Fruit fly (Drosophila melanogaster) whole organism, embryonic: ENCODE measurements around the gene elgi.

Experiments used
- Ada2b ChIP-seq: fragments of 200-800 bp; sonication (Bioruptor generic); IDR thresholded peaks from 2 replicates; pipeline ENCODE4 v1.3.6; 2022; ENCODE audit warnings: missing biosample characterization, missing genetic modification characterization
- Awh ChIP-seq: fragments of 200-800 bp; sonication (Bioruptor generic); IDR thresholded peaks from 2 replicates; pipeline ENCODE4, ENCODE4 v1.3.6; 2022; ENCODE audit warnings: missing biosample characterization, missing genetic modification characterization
- Blimp-1 ChIP-seq: fragments of 200-800 bp; sonication (Bioruptor generic); optimal IDR thresholded peaks from 3 replicates; lab custom pipeline; 2018; ENCODE audit warnings: missing biosample characterization, missing genetic modification characterization, mild to moderate bottlenecking, moderate library complexity, missing genetic modification reagents
- CG1024 ChIP-seq: fragments of 200-800 bp; sonication (Bioruptor generic); IDR thresholded peaks from 2 replicates; pipeline ENCODE4 v1.3.6; 2022; ENCODE audit warnings: missing biosample characterization, missing genetic modification characterization
- CG11398 ChIP-seq: fragments of 200-800 bp; sonication (Bioruptor generic); optimal IDR thresholded peaks from 2 replicates; lab custom pipeline; 2016; ENCODE audit warnings: missing biosample characterization, missing genetic modification characterization
- CG12236 ChIP-seq: fragments of 200-800 bp; sonication (Bioruptor generic); optimal IDR thresholded peaks from 2 replicates; lab custom pipeline; 2016; ENCODE audit warnings: missing biosample characterization, missing genetic modification characterization
- CG12769 ChIP-seq: fragments of 200-800 bp; sonication (Bioruptor generic); optimal IDR thresholded peaks from 2 replicates; lab custom pipeline; 2019; ENCODE audit warnings: missing biosample characterization, mild to moderate bottlenecking, missing genetic modification characterization, moderate library complexity
- CG13287 ChIP-seq: fragments of 200-800 bp; sonication (Bioruptor generic); IDR thresholded peaks from 2 replicates; pipeline ENCODE4 v1.3.6; 2022; ENCODE audit warnings: missing biosample characterization, missing genetic modification characterization; ENCODE audit not compliant: partially characterized antibody
- CG15269 ChIP-seq: fragments of 200-800 bp; sonication (Bioruptor generic); optimal IDR thresholded peaks from 2 replicates; lab custom pipeline; 2018; ENCODE audit warnings: missing biosample characterization, mild to moderate bottlenecking, missing genetic modification characterization, moderate library complexity
- CG17359 ChIP-seq: fragments of 200-800 bp; sonication (Bioruptor generic); optimal IDR thresholded peaks from 3 replicates; lab custom pipeline; 2018; ENCODE audit warnings: missing biosample characterization, mild to moderate bottlenecking, missing genetic modification characterization, moderate library complexity
- CG17361 ChIP-seq: fragments of 200-800 bp; sonication (Bioruptor generic); IDR thresholded peaks from 3 replicates; pipeline ENCODE4 v1.3.6; 2022; ENCODE audit warnings: missing biosample characterization, missing genetic modification characterization
- CG17568 ChIP-seq: fragments of 200-800 bp; sonication (Bioruptor generic); optimal IDR thresholded peaks from 2 replicates; lab custom pipeline; 2018; ENCODE audit warnings: missing biosample characterization, mild to moderate bottlenecking, missing genetic modification characterization, moderate library complexity
- CG1792 ChIP-seq: fragments of 200-800 bp; sonication (Bioruptor generic); optimal IDR thresholded peaks from 2 replicates; lab custom pipeline; 2016; ENCODE audit warnings: missing biosample characterization, missing genetic modification characterization
- CG18476 ChIP-seq: fragments of 200-800 bp; sonication (Bioruptor generic); optimal IDR thresholded peaks from 2 replicates; lab custom pipeline; 2016; ENCODE audit warnings: missing biosample characterization, mild to moderate bottlenecking, missing genetic modification characterization
- CG18599 ChIP-seq: fragments of 200-800 bp; sonication (Bioruptor generic); optimal IDR thresholded peaks from 3 replicates; lab custom pipeline; 2017; ENCODE audit warnings: missing biosample characterization, missing genetic modification characterization, mild to moderate bottlenecking, moderate library complexity, missing genetic modification reagents
- CG18764 ChIP-seq: fragments of 200-800 bp; sonication (Bioruptor generic); optimal IDR thresholded peaks from 3 replicates; lab custom pipeline; 2016; ENCODE audit warnings: missing biosample characterization, missing genetic modification characterization
- CG2678 ChIP-seq: fragments of 200-800 bp; sonication (Bioruptor generic); optimal IDR thresholded peaks from 3 replicates; lab custom pipeline; 2019; ENCODE audit warnings: missing biosample characterization, mild to moderate bottlenecking, missing genetic modification characterization, moderate library complexity
- CG33213 ChIP-seq: fragments of 200-800 bp; sonication (Bioruptor generic); optimal IDR thresholded peaks from 3 replicates; lab custom pipeline; 2016; ENCODE audit warnings: missing biosample characterization, missing genetic modification characterization
- CG4820 ChIP-seq: fragments of 200-800 bp; sonication (Bioruptor generic); optimal IDR thresholded peaks from 3 replicates; lab custom pipeline; 2016; ENCODE audit warnings: missing biosample characterization, missing genetic modification characterization
- CG6254 ChIP-seq: fragments of 200-800 bp; sonication (Bioruptor generic); optimal IDR thresholded peaks from 3 replicates; lab custom pipeline; 2017; ENCODE audit warnings: mild to moderate bottlenecking, missing biosample characterization, missing genetic modification reagents, missing genetic modification characterization
- D ChIP-seq, 2 experiments: fragments of 200-800 bp in 1 of 2; fragments of >200 bp in 1 of 2; sonication (Bioruptor generic) in 1 of 2; optimal IDR thresholded peaks; 2 replicates in 1 of 2; 3 replicates in 1 of 2; lab custom pipeline; 2017; ENCODE audit warnings: mild to moderate bottlenecking in 1 of 2, missing biosample characterization in 1 of 2, missing genetic modification characterization in 1 of 2, missing genetic modification reagents in 1 of 2
- Doc2 ChIP-seq: fragments of 200-800 bp; sonication (Bioruptor generic); IDR thresholded peaks from 2 replicates; pipeline ENCODE4 v1.3.6; 2022; ENCODE audit warnings: missing biosample characterization, missing genetic modification characterization
- HHEX ChIP-seq: fragments of 200-800 bp; sonication (Bioruptor generic); optimal IDR thresholded peaks from 3 replicates; lab custom pipeline; 2017; ENCODE audit warnings: missing biosample characterization, mild to moderate bottlenecking, missing genetic modification characterization, missing genetic modification reagents
- HLH3B ChIP-seq: fragments of 200-800 bp; sonication (Bioruptor generic); IDR thresholded peaks from 2 replicates; pipeline ENCODE4 v1.3.6; 2022; ENCODE audit warnings: missing biosample characterization, missing genetic modification characterization
- HLH54F ChIP-seq: fragments of 200-800 bp; sonication (Bioruptor generic); optimal IDR thresholded peaks from 3 replicates; lab custom pipeline; 2016; ENCODE audit warnings: missing biosample characterization, missing genetic modification characterization
- Mrtf ChIP-seq: fragments of 200-800 bp; sonication (Bioruptor generic); IDR thresholded peaks from 3 replicates; pipeline ENCODE4 v1.3.6; 2022; ENCODE audit warnings: missing biosample characterization, missing genetic modification characterization
- Optix ChIP-seq: fragments of 200-800 bp; sonication (Bioruptor generic); IDR thresholded peaks from 3 replicates; pipeline ENCODE4 v1.3.6; 2022; ENCODE audit warnings: missing biosample characterization, missing genetic modification characterization
- PHDP ChIP-seq: fragments of 200-800 bp; sonication (Bioruptor generic); optimal IDR thresholded peaks from 3 replicates; lab custom pipeline; 2018; ENCODE audit warnings: missing biosample characterization, mild to moderate bottlenecking, missing genetic modification characterization, moderate library complexity
- Spps ChIP-seq: fragments of 200-800 bp; sonication (Bioruptor generic); optimal IDR thresholded peaks from 2 replicates; lab custom pipeline; 2018; ENCODE audit warnings: missing biosample characterization, mild to moderate bottlenecking, missing genetic modification characterization
- ap ChIP-seq: fragments of 200-800 bp; sonication (Bioruptor generic); IDR thresholded peaks from 2 replicates; pipeline ENCODE4 v1.3.6; 2022; ENCODE audit warnings: missing biosample characterization, missing genetic modification characterization
- ash1 ChIP-seq: fragments of 200-800 bp; sonication (Bioruptor generic); optimal IDR thresholded peaks from 2 replicates; lab custom pipeline; 2018; ENCODE audit warnings: missing biosample characterization, mild to moderate bottlenecking, missing genetic modification characterization
- bcd ChIP-seq: fragments of 200-800 bp; sonication (Bioruptor generic); optimal IDR thresholded peaks from 2 replicates; lab custom pipeline; 2017; ENCODE audit warnings: missing biosample characterization, mild to moderate bottlenecking, missing genetic modification characterization
- chn ChIP-seq: fragments of 200-800 bp; sonication (Bioruptor generic); optimal IDR thresholded peaks from 2 replicates; lab custom pipeline; 2016; ENCODE audit warnings: missing biosample characterization, missing genetic modification characterization
- ci ChIP-seq: fragments of 200-800 bp; sonication (Bioruptor generic); IDR thresholded peaks from 3 replicates; pipeline ENCODE4 v1.3.6; 2022; ENCODE audit warnings: missing biosample characterization, missing genetic modification characterization
- eyg ChIP-seq: fragments of 200-800 bp; sonication (Bioruptor generic); optimal IDR thresholded peaks from 3 replicates; lab custom pipeline; 2016; ENCODE audit warnings: missing biosample characterization, missing genetic modification characterization
- gem ChIP-seq: fragments of 200-800 bp; sonication (Bioruptor generic); optimal IDR thresholded peaks from 2 replicates; lab custom pipeline; 2019; ENCODE audit warnings: missing biosample characterization, mild to moderate bottlenecking, missing genetic modification characterization, moderate library complexity
- kni ChIP-seq: fragments of 200-800 bp; sonication (Bioruptor generic); optimal IDR thresholded peaks from 3 replicates; lab custom pipeline; 2017; ENCODE audit warnings: mild to moderate bottlenecking, missing biosample characterization, missing genetic modification reagents, missing genetic modification characterization
- nerfin-2 ChIP-seq: fragments of 200-800 bp; sonication (Bioruptor generic); IDR thresholded peaks from 2 replicates; pipeline ENCODE4 v1.3.6; 2022; ENCODE audit warnings: missing biosample characterization, missing genetic modification characterization; ENCODE audit not compliant: partially characterized antibody
- otp ChIP-seq: fragments of 200-800 bp; sonication (Bioruptor generic); IDR thresholded peaks from 3 replicates; pipeline ENCODE4, ENCODE4 v1.3.6; 2022; ENCODE audit warnings: missing biosample characterization, missing genetic modification characterization
- pan ChIP-seq, 4 experiments: fragments of >200 bp in 3 of 4; fragments of 200-800 bp in 1 of 4; sonication (Bioruptor generic) in 1 of 4; optimal IDR thresholded peaks in 3 of 4; IDR thresholded peaks in 1 of 4; 2 replicates each; pipeline versions ENCODE4 v1.3.6 to Lab custom; 2017 to 2022; ENCODE audit warnings: missing biosample characterization in 2 of 4, missing genetic modification characterization in 2 of 4, mixed read lengths in 1 of 4
- row ChIP-seq: fragments of 200-800 bp; sonication (Bioruptor generic); IDR thresholded peaks from 3 replicates; pipeline ENCODE4 v1.3.6; 2022; ENCODE audit warnings: missing biosample characterization, missing genetic modification characterization
- sc ChIP-seq, 3 experiments: fragments of >200 bp in 2 of 3; fragments of 200-800 bp in 1 of 3; sonication (Bioruptor generic) in 1 of 3; optimal IDR thresholded peaks; 2 replicates in 2 of 3; 3 replicates in 1 of 3; lab custom pipeline; 2017; ENCODE audit warnings: mild to moderate bottlenecking in 1 of 3, missing biosample characterization in 1 of 3, missing genetic modification characterization in 1 of 3, missing genetic modification reagents in 1 of 3
- sens ChIP-seq: fragments of 200-800 bp; sonication (Bioruptor generic); peaks from one replicate; lab custom pipeline; 2016; ENCODE audit warnings: missing biosample characterization, missing genetic modification characterization
- sisA ChIP-seq: fragments of 200-800 bp; sonication (Bioruptor generic); IDR thresholded peaks from 2 replicates; pipeline ENCODE4 v1.3.6; 2022; ENCODE audit warnings: missing biosample characterization, missing genetic modification characterization
- slp2 ChIP-seq: fragments of 200-800 bp; sonication (Bioruptor generic); optimal IDR thresholded peaks from 2 replicates; lab custom pipeline; 2016; ENCODE audit warnings: missing biosample characterization, missing genetic modification characterization
- ssp ChIP-seq: fragments of 200-800 bp; sonication (Bioruptor generic); IDR thresholded peaks from 2 replicates; pipeline ENCODE4 v1.3.6; 2022; ENCODE audit warnings: missing biosample characterization, missing genetic modification characterization
- tgo ChIP-seq: fragments of 200-800 bp; sonication (Bioruptor generic); IDR thresholded peaks from 3 replicates; pipeline ENCODE4 v1.3.6; 2022; ENCODE audit warnings: missing biosample characterization, missing genetic modification characterization
- unc-4 ChIP-seq: fragments of 200-800 bp; sonication (Bioruptor generic); IDR thresholded peaks from 2 replicates; pipeline ENCODE4 v1.3.6; 2022; ENCODE audit warnings: missing biosample characterization, missing genetic modification characterization; ENCODE audit not compliant: partially characterized antibody

elgi gene

DNA sequence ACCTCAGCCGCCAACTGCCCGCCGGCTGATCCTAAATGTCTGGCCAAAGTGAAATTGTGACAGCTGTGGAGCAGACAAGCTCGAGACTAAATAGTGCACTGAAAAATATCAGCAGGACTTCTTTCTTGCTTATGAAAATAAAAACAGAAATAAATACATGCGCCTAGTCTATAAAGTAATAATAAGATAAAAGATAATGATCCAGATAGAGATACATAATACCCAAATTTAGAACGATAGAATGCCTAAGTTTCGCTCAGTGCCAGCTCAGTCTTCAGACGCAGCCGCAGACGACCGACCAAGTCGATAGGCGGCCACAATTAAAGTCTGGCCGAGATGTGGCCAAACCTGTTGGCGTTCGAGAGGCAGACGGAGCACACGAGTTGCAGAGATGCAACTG lies 15.5 kb upstream of the elgi start (continued):
- TF ChIP-seq CG17361 (GFP tag; lab: Robert Waterston, UW) (peak; percentile 74), ssp (GFP tag; lab: Robert Waterston, UW) (0 out of 2 replicates have a peak, but pooled peaks have one; percentile 48), CG11398 (no peak), sc (optimal IDR thresholded peaks at IDR 0.05; lab: Kevin White, UChicago) (no peak), sc (GFP tag; optimal IDR thresholded peaks at IDR 0.05; lab: Kevin White, UChicago) (peak; percentile 65), CG18599 (peak; percentile 37), bcd (GFP tag; lab: Kevin White, UChicago) (peak; percentile 61), gem (tag; lab: Kevin White, UChicago) (peak; percentile 74), PHDP (tag; lab: Kevin White, UChicago) (peak; percentile 67), chn (GFP tag; lab: Kevin White, UChicago) (peak; percentile 38), Mrtf (peak; percentile 50; the same call in 1 of the 3 replicates), Doc2 (GFP tag; lab: Robert Waterston, UW) (no peak), nerfin-2 (no peak), Spps (no peak), CG33213 (GFP tag; lab: Kevin White, UChicago) (peak; percentile 17), ash1 (GFP tag; lab: Kevin White, UChicago) (no peak), HLH3B (peak; percentile 78), CG1792 (GFP tag; lab: Kevin White, UChicago) (peak; percentile 19), ap (GFP tag; lab: Robert Waterston, UW) (peak; percentile 52; the same call in 1 of the 2 replicates), unc-4 (GFP tag; lab: Robert Waterston, UW) (no peak), sisA (GFP tag; lab: Robert Waterston, UW) (peak; percentile 82; the same call in 1 of the 2 replicates), CG12236 (peak; percentile 11), CG13287 (GFP tag; lab: Robert Waterston, UW) (no peak), CG17359 (tag; lab: Kevin White, UChicago) (peak; percentile 90), Awh (GFP tag; lab: Robert Waterston, UW) (peak; percentile 66; the same call in 1 of the 2 replicates), Optix (GFP tag; lab: Robert Waterston, UW) (peak; percentile 52; the same call in 1 of the 3 replicates), eyg (no peak), CG18476 (GFP tag; lab: Kevin White, UChicago) (peak; percentile 44), kni (GFP tag; lab: Kevin White, UChicago) (no peak), ci (GFP tag; lab: Robert Waterston, UW) (peak; percentile 93), HLH54F (GFP tag; lab: Kevin White, UChicago) (peak; percentile 8), CG1024 (0 out of 2 replicates have a peak, but pooled peaks have one; percentile 31), CG4820 (GFP tag; lab: Kevin White, UChicago) (peak; percentile 58), pan (optimal IDR thresholded peaks at IDR 0.05; lab: Kevin White, UChicago) (no peak), pan (GFP tag; optimal IDR thresholded peaks at IDR 0.05 in 1 of 2, IDR thresholded peaks at IDR 0.05 in 1 of 2) (peak in 1 of 2 experiments; percentile 79), CG18764 (peak; percentile 35), tgo (GFP tag; lab: Robert Waterston, UW) (peak; percentile 45; the same call in 1 of the 3 replicates), CG2678 (tag; lab: Kevin White, UChicago) (peak; percentile 53), CG17568 (GFP tag; lab: Kevin White, UChicago) (peak; percentile 14), row (GFP tag; lab: Robert Waterston, UW) (peak; percentile 68), CG15269 (peak; percentile 66), sens (GFP tag; lab: Kevin White, UChicago) (peak; percentile 93), CG12769 (tag; lab: Kevin White, UChicago) (peak; percentile 8), D (optimal IDR thresholded peaks at IDR 0.05; lab: Kevin White, UChicago) (no peak), D (GFP tag; optimal IDR thresholded peaks at IDR 0.05; lab: Kevin White, UChicago) (peak; percentile 65), HHEX (GFP tag; lab: Kevin White, UChicago) (peak; percentile 9), otp (GFP tag; lab: Robert Waterston, UW) (peak; percentile 69; the same call in 1 of the 3 replicates), slp2 (GFP tag; lab: Kevin White, UChicago) (peak; percentile 26), Blimp-1 (peak; percentile 83), CG6254 (GFP tag; lab: Kevin White, UChicago) (peak; percentile 62), Ada2b (peak; percentile 56)
